Worm (Caenorhabditis elegans): ENCODE data around the gene ceh-75.

DNA sequence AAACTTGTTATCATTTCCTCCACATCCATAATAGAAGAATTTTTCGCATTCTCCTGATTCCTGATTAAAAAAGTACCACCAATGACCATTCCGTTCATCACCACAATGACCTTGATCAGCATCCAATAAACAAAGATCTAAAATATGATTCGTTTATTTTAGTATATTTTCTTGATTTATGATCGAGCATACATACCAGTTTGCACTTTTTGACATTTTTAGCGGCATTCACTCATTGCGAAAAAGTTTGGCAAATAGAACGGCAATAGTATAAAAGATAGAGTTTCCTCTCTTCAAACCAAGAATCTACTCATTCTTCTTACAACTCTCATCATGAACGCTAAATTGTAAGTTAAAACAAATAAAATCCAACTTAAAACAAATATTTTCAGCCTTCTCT is 7.3 kb upstream of the ceh-75 start, which contains the start of gene fipr-10:
- no peak for TF ChIP-seq ceh-82 (tag; optimal IDR thresholded peaks at IDR 0.05)
- TF ChIP-seq peb-1 (tag; optimal IDR thresholded peaks at IDR 0.05) = no peak
- TF ChIP-seq alr-1 (tag; optimal IDR thresholded peaks at IDR 0.05) = no peak
- TF ChIP-seq nhr-77 (tag; optimal IDR thresholded peaks at IDR 0.05) = no peak
- no peak for TF ChIP-seq ama-1 (optimal IDR thresholded peaks at IDR 0.05)
- TF ChIP-seq crh-2 (tag; optimal IDR thresholded peaks at IDR 0.05) = no peak
- TF ChIP-seq nhr-21 (tag; optimal IDR thresholded peaks at IDR 0.05) = no peak
- TF ChIP-seq nhr-237 (tag; optimal IDR thresholded peaks at IDR 0.05) = no peak
- no peak for TF ChIP-seq ceh-16 (tag; optimal IDR thresholded peaks at IDR 0.05)
- no peak for TF ChIP-seq F13H6.1 (tag; optimal IDR thresholded peaks at IDR 0.05)
- TF ChIP-seq skn-1 (tag; optimal IDR thresholded peaks at IDR 0.05) = no peak
- TF ChIP-seq nhr-25 (tag; optimal IDR thresholded peaks at IDR 0.05) = no peak
- no peak for TF ChIP-seq aly-2 (tag; optimal IDR thresholded peaks at IDR 0.05)
- TF ChIP-seq nhr-23 (tag; optimal IDR thresholded peaks at IDR 0.05) = no peak
